Worm (Caenorhabditis elegans) whole organism, early embryonic: ENCODE measurements around the gene plpp-1.2.

ENCODE experiments used
- ama-1 ChIP-seq: fragments of 150-350 bp; optimal IDR thresholded peaks from 2 replicates; lab custom pipeline; 2014
- ceh-36 ChIP-seq: sonication (generic microtip); optimal IDR thresholded peaks from 2 replicates; lab custom pipeline; 2016; ENCODE audit warnings: missing genetic modification characterization, inconsistent platforms, missing compliant biosample characterization
- flt-1 ChIP-seq: fragments of 200-800 bp; sonication (Bioruptor generic); IDR thresholded peaks from 2 replicates; pipeline ENCODE4 v1.3.6; 2022; ENCODE audit warnings: missing genetic modification characterization, missing compliant biosample characterization
- hmg-4 ChIP-seq: fragments of 200-800 bp; sonication (Bioruptor generic); optimal IDR thresholded peaks from 2 replicates; lab custom pipeline; 2018; ENCODE audit warnings: mild to moderate bottlenecking, missing genetic modification characterization, missing compliant biosample characterization
- pes-1 ChIP-seq: fragments of 200-800 bp; sonication (Bioruptor generic); IDR thresholded peaks from 2 replicates; pipeline ENCODE4 v1.3.6; 2022; ENCODE audit warnings: missing genetic modification reagents, missing genetic modification characterization, missing compliant biosample characterization
- scrt-1 ChIP-seq: fragments of 200-800 bp; sonication (Bioruptor generic); IDR thresholded peaks from 2 replicates; pipeline ENCODE4 v1.3.6; 2022; ENCODE audit warnings: missing genetic modification characterization, missing compliant biosample characterization
- tbx-37 ChIP-seq: fragments of 200-800 bp; sonication (Bioruptor generic); conservative IDR thresholded peaks from 2 replicates; pipeline ENCODE4 v1.3.6; 2022; ENCODE audit warnings: missing genetic modification reagents, missing genetic modification characterization, missing compliant biosample characterization
- tra-4 ChIP-seq: sonication (generic microtip); optimal IDR thresholded peaks from 2 replicates; lab custom pipeline; 2017; ENCODE audit warnings: missing genetic modification characterization, missing compliant biosample characterization

- no peak for TF ChIP-seq flt-1
- no peak for TF ChIP-seq ama-1 (lab: Kevin White, UChicago)
- TF ChIP-seq tbx-37 (GFP tag; lab: Robert Waterston, UW), result no peak
- TF ChIP-seq pes-1, result no peak
- TF ChIP-seq tra-4 (tag; lab: Kevin White, UChicago), result no peak
- TF ChIP-seq scrt-1 (GFP tag; lab: Robert Waterston, UW), result no peak
- TF ChIP-seq hmg-4 (GFP tag; lab: Kevin White, UChicago), result no peak
- no peak for TF ChIP-seq ceh-36 (tag; lab: Kevin White, UChicago)
These were observed 28.6 kb downstream of the plpp-1.2 start, which contains the start of gene R05G9R.1 for ce11 chrII:6513911-6514310.
